Worm (Caenorhabditis elegans) whole organism, young adult: ENCODE measurements around the gene F19C7.8.

Experiments used
- B0019.2 ChIP-seq: fragments of 200-800 bp; sonication (Bioruptor generic); conservative IDR thresholded peaks from 2 replicates; pipeline ENCODE4 v1.3.6; 2022; ENCODE audit warnings: missing genetic modification reagents, missing genetic modification characterization, missing compliant biosample characterization
- F52B5.7 ChIP-seq: sonication (generic microtip); optimal IDR thresholded peaks from 2 replicates; lab custom pipeline; 2016; ENCODE audit warnings: mild to moderate bottlenecking, missing genetic modification characterization, missing compliant biosample characterization
- F57A8.1 ChIP-seq: fragments of 200-800 bp; sonication (Bioruptor generic); optimal IDR thresholded peaks from 2 replicates; lab custom pipeline; 2018; ENCODE audit warnings: mild to moderate bottlenecking, missing genetic modification characterization, moderate library complexity, missing compliant biosample characterization
- K11D2.4 ChIP-seq: fragments of 200-800 bp; sonication (Bioruptor generic); IDR thresholded peaks from 2 replicates; pipeline ENCODE4 v1.3.6; 2022; ENCODE audit warnings: missing genetic modification reagents, missing genetic modification characterization, missing compliant biosample characterization
- K12H6.12 ChIP-seq: fragments of 200-800 bp; sonication (Bioruptor generic); optimal IDR thresholded peaks from 2 replicates; lab custom pipeline; 2018; ENCODE audit warnings: mild to moderate bottlenecking, missing genetic modification characterization, missing compliant biosample characterization
- T07F8.4 ChIP-seq: sonication (generic microtip); optimal IDR thresholded peaks from 2 replicates; lab custom pipeline; 2016; ENCODE audit warnings: mild to moderate bottlenecking, missing genetic modification characterization, moderate library complexity, missing compliant biosample characterization
- Y53F4B.3 ChIP-seq: fragments of 200-800 bp; sonication (Bioruptor generic); IDR thresholded peaks from 2 replicates; pipeline ENCODE4 v1.3.6; 2022; ENCODE audit warnings: missing genetic modification reagents, missing genetic modification characterization, missing compliant biosample characterization
- Y53G8AR.9 ChIP-seq: fragments of 200-800 bp; sonication (Bioruptor generic); conservative IDR thresholded peaks from 2 replicates; pipeline ENCODE4 v1.3.6; 2022; ENCODE audit warnings: missing genetic modification reagents, missing genetic modification characterization, missing compliant biosample characterization
- Y56A3A.18 ChIP-seq: fragments of 200-800 bp; sonication (Bioruptor generic); IDR thresholded peaks from 2 replicates; pipeline ENCODE4 v1.3.6; 2022; ENCODE audit warnings: missing genetic modification reagents, missing genetic modification characterization, missing compliant biosample characterization
- Y79H2A.3 ChIP-seq: fragments of 200-800 bp; sonication (Bioruptor generic); conservative IDR thresholded peaks from 2 replicates; pipeline ENCODE4 v1.3.6; 2022; ENCODE audit warnings: missing genetic modification reagents, missing genetic modification characterization, missing compliant biosample characterization
- ama-1 ChIP-seq, 3 experiments: fragments of 150-350 bp in 1 of 3; sonication (generic microtip) in 2 of 3; optimal IDR thresholded peaks; 2 replicates each; lab custom pipeline; 2014 to 2018; ENCODE audit warnings: missing biosample characterization in 2 of 3, missing genetic modification characterization in 2 of 3, missing genetic modification reagents in 2 of 3
- ceh-100 ChIP-seq: fragments of 200-800 bp; sonication (Bioruptor generic); IDR thresholded peaks from 2 replicates; pipeline ENCODE4 v1.3.6; 2022; ENCODE audit warnings: missing genetic modification reagents, missing genetic modification characterization, missing compliant biosample characterization
- ceh-27 ChIP-seq: fragments of 200-800 bp; sonication (Bioruptor generic); optimal IDR thresholded peaks from 2 replicates; lab custom pipeline; 2018; ENCODE audit warnings: mild to moderate bottlenecking, missing genetic modification characterization, moderate library complexity, missing compliant biosample characterization
- ceh-40 ChIP-seq: fragments of 200-800 bp; sonication (Bioruptor generic); IDR thresholded peaks from 2 replicates; pipeline ENCODE4 v1.3.6; 2022; ENCODE audit warnings: missing genetic modification characterization, missing compliant biosample characterization
- ceh-79 ChIP-seq: sonication (generic microtip); optimal IDR thresholded peaks from 2 replicates; lab custom pipeline; 2017; ENCODE audit warnings: mild to moderate bottlenecking, missing genetic modification characterization, missing compliant biosample characterization
- die-1 ChIP-seq: sonication (generic microtip); optimal IDR thresholded peaks from 2 replicates; lab custom pipeline; 2016; ENCODE audit warnings: missing genotype, mild to moderate bottlenecking, missing genetic modification characterization, missing compliant biosample characterization
- dpl-1 ChIP-seq: fragments of 150-350 bp; optimal IDR thresholded peaks from 2 replicates; lab custom pipeline; 2014; ENCODE audit warnings: missing biosample characterization, missing genetic modification reagents, missing genetic modification characterization
- ekl-4 ChIP-seq: fragments of 200-800 bp; sonication (Bioruptor generic); IDR thresholded peaks from 2 replicates; pipeline ENCODE4 v1.3.6; 2022; ENCODE audit warnings: missing genetic modification reagents, missing genetic modification characterization, missing compliant biosample characterization
- gei-17 ChIP-seq: fragments of 200-800 bp; sonication (Bioruptor generic); optimal IDR thresholded peaks from 2 replicates; lab custom pipeline; 2018; ENCODE audit warnings: mild to moderate bottlenecking, missing genetic modification characterization, missing compliant biosample characterization
- hlh-12 ChIP-seq: sonication (generic microtip); optimal IDR thresholded peaks from 2 replicates; lab custom pipeline; 2016; ENCODE audit warnings: missing genetic modification characterization, missing compliant biosample characterization
- hsf-1 ChIP-seq: fragments of 200-800 bp; sonication (Bioruptor generic); IDR thresholded peaks from 2 replicates; pipeline ENCODE4 v1.3.6; 2022; ENCODE audit warnings: missing genetic modification reagents, missing genetic modification characterization, missing compliant biosample characterization
- let-607 ChIP-seq, 2 experiments: fragments of 200-800 bp in 1 of 2; sonication (Bioruptor generic) in 1 of 2; sonication (generic microtip) in 1 of 2; optimal IDR thresholded peaks; 2 replicates each; lab custom pipeline; 2016 to 2018; ENCODE audit warnings: mild to moderate bottlenecking in 2 of 2, missing compliant biosample characterization in 2 of 2, missing genetic modification characterization in 2 of 2, moderate library complexity in 2 of 2, missing genotype in 1 of 2
- lsl-1 ChIP-seq: fragments of 200-800 bp; sonication (Bioruptor generic); optimal IDR thresholded peaks from 2 replicates; lab custom pipeline; 2018; ENCODE audit warnings: mild to moderate bottlenecking, missing genetic modification characterization, moderate library complexity, missing compliant biosample characterization
- madf-3 ChIP-seq: fragments of 200-800 bp; sonication (Bioruptor generic); IDR thresholded peaks from 2 replicates; pipeline ENCODE4 v1.3.6; 2022; ENCODE audit warnings: missing genetic modification reagents, missing genetic modification characterization, missing compliant biosample characterization
- madf-6 ChIP-seq: fragments of 200-800 bp; sonication (Bioruptor generic); IDR thresholded peaks from 2 replicates; pipeline ENCODE4 v1.3.6; 2022; ENCODE audit warnings: missing genetic modification reagents, missing genetic modification characterization, missing compliant biosample characterization
- madf-8 ChIP-seq: fragments of 200-800 bp; sonication (Bioruptor generic); conservative IDR thresholded peaks from 2 replicates; pipeline ENCODE4 v1.3.6; 2022; ENCODE audit warnings: missing genetic modification reagents, missing genetic modification characterization, missing compliant biosample characterization
- mcd-1 ChIP-seq: fragments of 200-800 bp; sonication (Bioruptor generic); IDR thresholded peaks from 2 replicates; pipeline ENCODE4 v1.3.6; 2022; ENCODE audit warnings: missing genetic modification reagents, missing genetic modification characterization, missing compliant biosample characterization
- mel-28 ChIP-seq: sonication (generic microtip); optimal IDR thresholded peaks from 2 replicates; lab custom pipeline; 2016; ENCODE audit warnings: borderline replicate concordance, mild to moderate bottlenecking, missing genetic modification characterization, missing compliant biosample characterization
- nfya-2 ChIP-seq: fragments of 200-800 bp; sonication (Bioruptor generic); IDR thresholded peaks from 2 replicates; pipeline ENCODE4 v1.3.6; 2022; ENCODE audit warnings: missing genetic modification reagents, missing genetic modification characterization, missing compliant biosample characterization
- nhr-80 ChIP-seq: sonication (generic microtip); optimal IDR thresholded peaks from 2 replicates; lab custom pipeline; 2016; ENCODE audit warnings: missing genetic modification characterization, missing compliant biosample characterization
- rcor-1 ChIP-seq: fragments of 200-800 bp; sonication (Bioruptor generic); IDR thresholded peaks from 2 replicates; pipeline ENCODE4 v1.3.6; 2022; ENCODE audit warnings: missing genetic modification reagents, missing genetic modification characterization, missing compliant biosample characterization
- rec-8 ChIP-seq, 2 experiments: sonication (generic microtip); optimal IDR thresholded peaks; 2 replicates each; lab custom pipeline; 2016; ENCODE audit warnings: mild to moderate bottlenecking in 2 of 2, missing genetic modification characterization in 2 of 2, missing genetic modification reagents in 2 of 2, missing genotype in 2 of 2, missing biosample characterization in 1 of 2, missing compliant biosample characterization in 1 of 2, moderate library complexity in 1 of 2
- rpc-1 ChIP-seq, 2 experiments: fragments of 150-350 bp in 1 of 2; sonication (generic microtip) in 1 of 2; optimal IDR thresholded peaks; 2 replicates each; lab custom pipeline; 2014 to 2018; ENCODE audit warnings: missing biosample characterization in 1 of 2, missing genetic modification characterization in 1 of 2, missing genetic modification reagents in 1 of 2, missing genotype in 1 of 2
- snpc-4 ChIP-seq, 5 experiments: fragments of 150-350 bp in 1 of 5; sonication (generic microtip) in 4 of 5; optimal IDR thresholded peaks; 2 replicates each; lab custom pipeline; 2014 to 2018; ENCODE audit warnings: missing genetic modification characterization in 5 of 5, missing biosample characterization in 3 of 5, antibody characterized with exemption in 2 of 5, mild to moderate bottlenecking in 2 of 5, missing compliant biosample characterization in 2 of 5, missing genotype in 2 of 5, moderate library complexity in 2 of 5, missing genetic modification reagents in 1 of 5
- tlf-1 ChIP-seq: fragments of 200-800 bp; sonication (Bioruptor generic); optimal IDR thresholded peaks from 2 replicates; lab custom pipeline; 2018; ENCODE audit warnings: mild to moderate bottlenecking, missing genetic modification characterization, missing compliant biosample characterization
- zfh-2 ChIP-seq: fragments of 200-800 bp; sonication (Bioruptor generic); conservative IDR thresholded peaks from 2 replicates; pipeline ENCODE4 v1.3.6; 2022; ENCODE audit warnings: missing genetic modification reagents, missing genetic modification characterization, missing compliant biosample characterization
- ztf-22 ChIP-seq: fragments of 200-800 bp; sonication (Bioruptor generic); optimal IDR thresholded peaks from 2 replicates; lab custom pipeline; 2018; ENCODE audit warnings: mild to moderate bottlenecking, missing genetic modification characterization, moderate library complexity, missing compliant biosample characterization
- ztf-25 ChIP-seq: fragments of 200-800 bp; sonication (Bioruptor generic); IDR thresholded peaks from 2 replicates; pipeline ENCODE4 v1.3.6; 2022; ENCODE audit warnings: missing genetic modification reagents, missing genetic modification characterization, missing compliant biosample characterization

Gene F19C7.8

DNA sequence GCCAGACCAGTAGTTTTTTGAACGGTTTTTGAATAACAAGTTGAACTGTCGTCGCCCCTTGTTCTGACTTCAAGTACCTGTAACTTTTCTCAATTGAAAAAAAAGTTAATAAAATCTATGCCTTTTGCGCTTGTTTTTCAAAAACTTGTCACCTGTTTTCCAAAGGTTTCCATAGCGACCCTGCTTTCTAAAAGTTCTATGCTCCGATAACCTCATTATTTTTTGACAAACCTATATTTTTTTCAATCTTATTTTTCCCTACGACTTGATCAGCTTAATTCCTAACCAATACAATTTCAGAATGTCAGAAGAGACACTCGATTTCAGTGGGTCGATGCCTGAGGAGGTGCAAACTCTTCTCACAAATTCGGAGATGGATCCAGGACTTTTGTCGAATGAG lies 9.5 kb upstream of the F19C7.8 start, which contains the start of gene F29B9.8:
F29B9.8 (plus strand) TSS at position 301 of the 400 bp plus-strand sequence.
- TF ChIP-seq ceh-27 (no peak), let-607 (tag; optimal IDR thresholded peaks at IDR 0.05; lab: Kevin White, UChicago) (no peak), nhr-80 (no peak), mcd-1 (no peak), F57A8.1 (GFP tag; lab: Kevin White, UChicago) (no peak), die-1 (tag; lab: Kevin White, UChicago) (no peak), lsl-1 (no peak), T07F8.4 (tag; lab: Kevin White, UChicago) (no peak), ekl-4 (GFP tag; lab: Robert Waterston, UW) (no peak)
- TF ChIP-seq, all 124 proteins: peak for 0

- no peak for TF ChIP-seq rcor-1 (GFP tag; lab: Robert Waterston, UW)
- TF ChIP-seq zfh-2 (GFP tag; lab: Robert Waterston, UW): no peak
- no peak for TF ChIP-seq ceh-40
- no peak for TF ChIP-seq K11D2.4 (GFP tag; lab: Robert Waterston, UW)
- no peak for TF ChIP-seq snpc-4 (GFP tag; optimal IDR thresholded peaks at IDR 0.05; lab: Kevin White, UChicago)
- no peak for TF ChIP-seq snpc-4 (tag; optimal IDR thresholded peaks at IDR 0.05; lab: Kevin White, UChicago)
- no peak for TF ChIP-seq K12H6.12
- TF ChIP-seq rec-8 (tag; optimal IDR thresholded peaks at IDR 0.05; lab: Kevin White, UChicago): no peak
- no peak for TF ChIP-seq madf-6 (GFP tag; lab: Robert Waterston, UW)
- TF ChIP-seq Y79H2A.3 (GFP tag; lab: Robert Waterston, UW): no peak
- no peak for TF ChIP-seq F57A8.1 (GFP tag; lab: Kevin White, UChicago)
- no peak for TF ChIP-seq tlf-1
- no peak for TF ChIP-seq madf-8
- no peak for TF ChIP-seq gei-17
- TF ChIP-seq mel-28 (tag; lab: Kevin White, UChicago): no peak
- TF ChIP-seq Y53F4B.3 (GFP tag; lab: Robert Waterston, UW): no peak
- no peak for TF ChIP-seq ceh-79 (tag; lab: Kevin White, UChicago)
- no peak for TF ChIP-seq ekl-4 (GFP tag; lab: Robert Waterston, UW)
- TF ChIP-seq nfya-2 (GFP tag; lab: Robert Waterston, UW): no peak
- no peak for TF ChIP-seq Y53G8AR.9 (GFP tag; lab: Robert Waterston, UW)
- no peak for TF ChIP-seq dpl-1 (GFP tag; lab: Kevin White, UChicago)
- TF ChIP-seq, all 124 proteins: peak for 0
Observed at ce11 chrIV:4645243-4645642, 7.3 kb upstream of the F19C7.8 start.

DNA sequence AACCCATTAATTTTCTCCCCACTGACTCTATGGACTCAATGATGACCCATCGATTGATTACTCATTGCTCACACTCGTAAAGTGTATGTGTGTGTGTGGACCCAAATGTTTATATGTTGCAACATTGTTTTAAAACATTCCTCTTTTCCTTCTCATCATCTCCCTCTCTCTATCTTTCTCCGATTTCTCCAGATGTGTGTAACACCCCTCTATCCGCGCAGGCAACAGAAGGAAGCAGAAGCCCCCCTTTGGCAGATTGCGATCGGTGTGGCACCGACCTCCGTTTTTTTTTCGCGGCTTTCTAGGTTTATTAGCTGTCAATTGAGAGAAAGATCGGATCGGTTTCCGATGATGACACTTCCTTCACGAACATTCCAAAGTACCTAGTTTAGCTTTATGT lies 5.7 kb upstream of the F19C7.8 start:
- no peak for TF ChIP-seq ztf-25
- TF ChIP-seq rcor-1 (GFP tag; lab: Robert Waterston, UW): no peak
- TF ChIP-seq F52B5.7 (tag; lab: Kevin White, UChicago): no peak
- no peak for TF ChIP-seq madf-3 (GFP tag; lab: Robert Waterston, UW)
- TF ChIP-seq rpc-1 (optimal IDR thresholded peaks at IDR 0.05; lab: Kevin White, UChicago): no peak
- TF ChIP-seq rpc-1 (tag; optimal IDR thresholded peaks at IDR 0.05; lab: Kevin White, UChicago): no peak
- no peak for TF ChIP-seq Y53F4B.3 (GFP tag; lab: Robert Waterston, UW)
- TF ChIP-seq ekl-4 (GFP tag; lab: Robert Waterston, UW): no peak
- no peak for TF ChIP-seq ceh-100 (GFP tag; lab: Robert Waterston, UW)
- TF ChIP-seq ztf-22 (GFP tag; lab: Kevin White, UChicago): no peak
- no peak for TF ChIP-seq ama-1 (optimal IDR thresholded peaks at IDR 0.05; lab: Kevin White, UChicago)
- TF ChIP-seq ama-1 (GFP tag; optimal IDR thresholded peaks at IDR 0.05; lab: Kevin White, UChicago): no peak
- TF ChIP-seq hsf-1 (GFP tag; lab: Robert Waterston, UW): no peak
- TF ChIP-seq B0019.2 (GFP tag; lab: Robert Waterston, UW): no peak
- TF ChIP-seq hlh-12: no peak
- TF ChIP-seq Y56A3A.18: no peak
